Fruit fly (Drosophila melanogaster) whole organism, embryonic: ENCODE results near the gene CG5509.

Experiments
- ATbp ChIP-seq: fragments of 200-800 bp; sonication (Bioruptor generic); optimal IDR thresholded peaks from 2 replicates; lab custom pipeline; 2017; ENCODE audit warnings: missing biosample characterization, mild to moderate bottlenecking, missing genetic modification characterization, missing genetic modification reagents
- CG10543 ChIP-seq: fragments of 200-800 bp; sonication (Bioruptor generic); optimal IDR thresholded peaks from 3 replicates; lab custom pipeline; 2017; ENCODE audit warnings: missing biosample characterization, mild to moderate bottlenecking, missing genetic modification characterization, moderate library complexity
- CG11560 ChIP-seq: fragments of 200-800 bp; sonication (Bioruptor generic); IDR thresholded peaks from 3 replicates; pipeline ENCODE4 v1.3.6; 2022; ENCODE audit warnings: missing biosample characterization, missing genetic modification characterization
- CG12155 ChIP-seq: fragments of 200-800 bp; sonication (Bioruptor generic); optimal IDR thresholded peaks from 3 replicates; lab custom pipeline; 2016; ENCODE audit warnings: missing biosample characterization, missing genetic modification characterization
- CG12299 ChIP-seq: fragments of 200-800 bp; sonication (Bioruptor generic); optimal IDR thresholded peaks from 2 replicates; lab custom pipeline; 2018; ENCODE audit warnings: missing biosample characterization, mild to moderate bottlenecking, missing genetic modification characterization
- CG14441 ChIP-seq: fragments of 200-800 bp; sonication (Bioruptor generic); IDR thresholded peaks from 2 replicates; pipeline ENCODE4 v1.3.6; 2022; ENCODE audit warnings: missing biosample characterization, missing genetic modification characterization
- CG15601 ChIP-seq: fragments of 200-800 bp; sonication (Bioruptor generic); optimal IDR thresholded peaks from 3 replicates; lab custom pipeline; 2019; ENCODE audit warnings: missing biosample characterization, mild to moderate bottlenecking, missing genetic modification characterization, moderate library complexity
- CG16815 ChIP-seq: fragments of 200-800 bp; sonication (Bioruptor generic); optimal IDR thresholded peaks from 3 replicates; lab custom pipeline; 2017; ENCODE audit warnings: missing biosample characterization, mild to moderate bottlenecking, missing genetic modification characterization
- CG1832 ChIP-seq: fragments of 200-800 bp; sonication (Bioruptor generic); optimal IDR thresholded peaks from 2 replicates; lab custom pipeline; 2017; ENCODE audit warnings: missing biosample characterization, mild to moderate bottlenecking, missing genetic modification characterization, inconsistent platforms
- CG18476 ChIP-seq: fragments of 200-800 bp; sonication (Bioruptor generic); optimal IDR thresholded peaks from 2 replicates; lab custom pipeline; 2016; ENCODE audit warnings: missing biosample characterization, mild to moderate bottlenecking, missing genetic modification characterization
- CG2116 ChIP-seq: fragments of 200-800 bp; sonication (Bioruptor generic); optimal IDR thresholded peaks from 3 replicates; lab custom pipeline; 2018; ENCODE audit warnings: missing biosample characterization, mild to moderate bottlenecking, missing genetic modification characterization
- CG31365 ChIP-seq: fragments of 200-800 bp; sonication (Bioruptor generic); optimal IDR thresholded peaks from 2 replicates; lab custom pipeline; 2018; ENCODE audit warnings: missing biosample characterization, mild to moderate bottlenecking, missing genetic modification characterization
- CG3407 ChIP-seq: fragments of 200-800 bp; sonication (Bioruptor generic); optimal IDR thresholded peaks from 2 replicates; lab custom pipeline; 2018; ENCODE audit warnings: missing biosample characterization, mild to moderate bottlenecking, missing genetic modification characterization
- CG4328 ChIP-seq: fragments of 200-800 bp; sonication (Bioruptor generic); optimal IDR thresholded peaks from 3 replicates; lab custom pipeline; 2017; ENCODE audit warnings: missing biosample characterization, missing genetic modification reagents, missing genetic modification characterization
- CG5245 ChIP-seq: fragments of 200-800 bp; sonication (Bioruptor generic); optimal IDR thresholded peaks from 3 replicates; lab custom pipeline; 2016; ENCODE audit warnings: missing biosample characterization, missing genetic modification characterization
- CG7556 ChIP-seq: fragments of 200-800 bp; sonication (Bioruptor generic); optimal IDR thresholded peaks from 2 replicates; lab custom pipeline; 2017; ENCODE audit warnings: missing biosample characterization, mild to moderate bottlenecking, missing genetic modification characterization
- CG8478 ChIP-seq: fragments of >200 bp; optimal IDR thresholded peaks from 2 replicates; lab custom pipeline; 2018
- Dfd ChIP-seq, 2 experiments: fragments of >200 bp; optimal IDR thresholded peaks; 2 replicates each; lab custom pipeline; 2017; ENCODE audit warnings: missing biosample characterization in 2 of 2, missing genetic modification characterization in 2 of 2
- Gug ChIP-seq: fragments of 200-800 bp; sonication (Bioruptor generic); IDR thresholded peaks from 4 replicates; pipeline ENCODE4 v1.3.6; 2022; ENCODE audit warnings: missing biosample characterization, missing genetic modification characterization
- HLH4C ChIP-seq: fragments of 200-800 bp; sonication (Bioruptor generic); IDR thresholded peaks from 3 replicates; pipeline ENCODE4 v1.3.6; 2022; ENCODE audit warnings: missing biosample characterization, missing genetic modification characterization; ENCODE audit not compliant: partially characterized antibody
- Hr3 ChIP-seq: fragments of 200-800 bp; sonication (Bioruptor generic); optimal IDR thresholded peaks from 3 replicates; lab custom pipeline; 2016; ENCODE audit warnings: missing biosample characterization, missing genetic modification characterization
- Hsf ChIP-seq: fragments of 200-800 bp; sonication (Bioruptor generic); optimal IDR thresholded peaks from 3 replicates; lab custom pipeline; 2016; ENCODE audit warnings: missing biosample characterization, missing genetic modification characterization
- Lpt ChIP-seq: fragments of >200 bp; optimal IDR thresholded peaks from 2 replicates; lab custom pipeline; 2018; ENCODE audit warnings: missing biosample characterization, missing genetic modification characterization
- NK7.1 ChIP-seq: fragments of 200-800 bp; sonication (Bioruptor generic); optimal IDR thresholded peaks from 3 replicates; lab custom pipeline; 2016; ENCODE audit warnings: missing biosample characterization, missing genetic modification characterization
- Neu2 ChIP-seq: fragments of 200-800 bp; sonication (Bioruptor generic); optimal IDR thresholded peaks from 3 replicates; lab custom pipeline; 2016; ENCODE audit warnings: missing biosample characterization, missing genetic modification characterization, borderline replicate concordance
- Oli ChIP-seq: fragments of 200-800 bp; sonication (Bioruptor generic); optimal IDR thresholded peaks from 2 replicates; lab custom pipeline; 2018; ENCODE audit warnings: missing biosample characterization, mild to moderate bottlenecking, missing genetic modification characterization, moderate library complexity
- Opbp ChIP-seq: fragments of 200-800 bp; sonication (Bioruptor generic); IDR thresholded peaks from 3 replicates; pipeline ENCODE4 v1.3.6; 2022; ENCODE audit warnings: missing biosample characterization, missing genetic modification characterization; ENCODE audit not compliant: partially characterized antibody
- Sox102F ChIP-seq: fragments of 200-800 bp; sonication (Bioruptor generic); optimal IDR thresholded peaks from 2 replicates; lab custom pipeline; 2018; ENCODE audit warnings: missing biosample characterization, mild to moderate bottlenecking, missing genetic modification characterization, moderate library complexity
- aop ChIP-seq: fragments of 200-800 bp; sonication (Bioruptor generic); IDR thresholded peaks from 2 replicates; pipeline ENCODE4 v1.3.6; 2022; ENCODE audit warnings: missing biosample characterization, missing genetic modification characterization
- az2 ChIP-seq: fragments of 200-800 bp; sonication (Bioruptor generic); optimal IDR thresholded peaks from 3 replicates; lab custom pipeline; 2016; ENCODE audit warnings: missing biosample characterization, missing genetic modification characterization
- btn ChIP-seq: fragments of 200-800 bp; sonication (Bioruptor generic); optimal IDR thresholded peaks from 2 replicates; lab custom pipeline; 2016; ENCODE audit warnings: missing biosample characterization, missing genetic modification characterization
- ci ChIP-seq: fragments of 200-800 bp; sonication (Bioruptor generic); IDR thresholded peaks from 3 replicates; pipeline ENCODE4 v1.3.6; 2022; ENCODE audit warnings: missing biosample characterization, missing genetic modification characterization
- crp ChIP-seq, 2 experiments: fragments of 200-800 bp; sonication (Bioruptor generic); optimal IDR thresholded peaks; 2 replicates in 1 of 2; 3 replicates in 1 of 2; lab custom pipeline; 2017; ENCODE audit warnings: missing biosample characterization in 2 of 2, missing genetic modification characterization in 2 of 2, mild to moderate bottlenecking in 1 of 2, moderate library complexity in 1 of 2
- dmrt99B ChIP-seq: fragments of 200-800 bp; sonication (Bioruptor generic); optimal IDR thresholded peaks from 2 replicates; lab custom pipeline; 2018; ENCODE audit warnings: missing biosample characterization, mild to moderate bottlenecking, missing genetic modification characterization, moderate library complexity
- gcm2 ChIP-seq: fragments of 200-800 bp; sonication (Bioruptor generic); optimal IDR thresholded peaks from 2 replicates; lab custom pipeline; 2016; ENCODE audit warnings: missing biosample characterization, missing genetic modification characterization
- hkb ChIP-seq, 2 experiments: fragments of 200-800 bp in 1 of 2; fragments of >200 bp in 1 of 2; sonication (Bioruptor generic) in 1 of 2; IDR thresholded peaks in 1 of 2; optimal IDR thresholded peaks in 1 of 2; 2 replicates each; pipeline versions ENCODE4 v1.3.6 to Lab custom; 2017 to 2022; ENCODE audit warnings: missing biosample characterization in 1 of 2, missing genetic modification characterization in 1 of 2
- ken ChIP-seq: fragments of 200-800 bp; sonication (Bioruptor generic); IDR thresholded peaks from 3 replicates; pipeline ENCODE4 v1.3.6; 2022; ENCODE audit warnings: missing biosample characterization, missing genetic modification characterization
- mirr ChIP-seq: fragments of 200-800 bp; sonication (Bioruptor generic); optimal IDR thresholded peaks from 3 replicates; lab custom pipeline; 2018; ENCODE audit warnings: missing biosample characterization, mild to moderate bottlenecking, missing genetic modification characterization
- mld ChIP-seq: fragments of 200-800 bp; sonication (Bioruptor generic); IDR thresholded peaks from 3 replicates; pipeline ENCODE4 v1.3.6; 2022; ENCODE audit warnings: missing biosample characterization, missing genetic modification characterization; ENCODE audit not compliant: partially characterized antibody
- nmo ChIP-seq: fragments of 200-800 bp; sonication (Bioruptor generic); optimal IDR thresholded peaks from 2 replicates; lab custom pipeline; 2018; ENCODE audit warnings: missing biosample characterization, mild to moderate bottlenecking, missing genetic modification characterization, moderate library complexity
- nom ChIP-seq: fragments of 200-800 bp; sonication (Bioruptor generic); optimal IDR thresholded peaks from 2 replicates; lab custom pipeline; 2017; ENCODE audit warnings: missing biosample characterization, missing genetic modification characterization, mild to moderate bottlenecking, moderate library complexity, missing genetic modification reagents
- org-1 ChIP-seq: fragments of 200-800 bp; sonication (Bioruptor generic); optimal IDR thresholded peaks from 2 replicates; lab custom pipeline; 2017; ENCODE audit warnings: missing biosample characterization, missing genetic modification characterization
- otp ChIP-seq: fragments of 200-800 bp; sonication (Bioruptor generic); IDR thresholded peaks from 3 replicates; pipeline ENCODE4, ENCODE4 v1.3.6; 2022; ENCODE audit warnings: missing biosample characterization, missing genetic modification characterization
- prd ChIP-seq, 3 experiments: fragments of >200 bp in 2 of 3; fragments of 200-800 bp in 1 of 3; sonication (Bioruptor generic) in 1 of 3; optimal IDR thresholded peaks in 2 of 3; IDR thresholded peaks in 1 of 3; 2 replicates in 2 of 3; 3 replicates in 1 of 3; pipeline versions ENCODE4 v1.3.6 to Lab custom; 2017 to 2022; ENCODE audit warnings: missing biosample characterization in 1 of 3, missing genetic modification characterization in 1 of 3
- schlank ChIP-seq: fragments of 200-800 bp; sonication (Bioruptor generic); optimal IDR thresholded peaks from 2 replicates; lab custom pipeline; 2018; ENCODE audit warnings: missing biosample characterization, mild to moderate bottlenecking, missing genetic modification characterization
- sens-2 ChIP-seq: fragments of 200-800 bp; sonication (Bioruptor generic); IDR thresholded peaks from 2 replicates; pipeline ENCODE4 v1.3.6; 2022; ENCODE audit warnings: missing biosample characterization, missing genetic modification characterization
- seq ChIP-seq: fragments of 200-800 bp; sonication (Bioruptor generic); IDR thresholded peaks from 2 replicates; pipeline ENCODE4 v1.3.6; 2022; ENCODE audit warnings: missing biosample characterization, missing genetic modification characterization
- slou ChIP-seq: fragments of 200-800 bp; sonication (Bioruptor generic); optimal IDR thresholded peaks from 3 replicates; lab custom pipeline; 2016; ENCODE audit warnings: missing biosample characterization, missing genetic modification characterization
- wor ChIP-seq: fragments of 200-800 bp; sonication (Bioruptor generic); IDR thresholded peaks from 2 replicates; pipeline ENCODE4 v1.3.6; 2022; ENCODE audit warnings: missing biosample characterization, missing genetic modification characterization

CG5509 gene

dm6 chr3R:12448889-12449314, 3.4 kb upstream of the CG5509 start, which contains the start of gene CG18549 (continued):
- TF ChIP-seq CG3407 (GFP tag; lab: Kevin White, UChicago), result peak; percentile 99
- peak; percentile 100 for TF ChIP-seq CG7556 (GFP tag; lab: Kevin White, UChicago)
- TF ChIP-seq ci (GFP tag; lab: Robert Waterston, UW), result peak; percentile 100
- peak; percentile 100 for TF ChIP-seq az2 (GFP tag; lab: Kevin White, UChicago)
- TF ChIP-seq CG2116 (GFP tag; lab: Kevin White, UChicago), result peak; percentile 94
- TF ChIP-seq Oli (tag; lab: Kevin White, UChicago), result peak; percentile 100
- peak; percentile 99 for TF ChIP-seq CG4328 (GFP tag; lab: Kevin White, UChicago)
- TF ChIP-seq CG18476, result peak; percentile 99
- TF ChIP-seq Hr3 (GFP tag; lab: Kevin White, UChicago), result peak; percentile 100
- TF ChIP-seq nom, result peak; percentile 100
- TF ChIP-seq CG1832, result no peak
- TF ChIP-seq otp (GFP tag; lab: Robert Waterston, UW), result peak; percentile 100
- TF ChIP-seq Opbp (GFP tag; lab: Robert Waterston, UW), result peak; percentile 82
- peak; percentile 44 to 81 for TF ChIP-seq crp (GFP tag; optimal IDR thresholded peaks at IDR 0.05; lab: Kevin White, UChicago)
- TF ChIP-seq wor (GFP tag; lab: Robert Waterston, UW), result peak; percentile 100
- no peak for TF ChIP-seq Dfd (GFP tag; optimal IDR thresholded peaks at IDR 0.05; lab: Kevin White, UChicago)
- TF ChIP-seq Gug, result peak; percentile 99
- peak; percentile 95 for TF ChIP-seq CG31365 (tag; lab: Kevin White, UChicago)
- no peak for TF ChIP-seq CG8478
- TF ChIP-seq btn (GFP tag; lab: Kevin White, UChicago), result peak; percentile 99
- peak; percentile 99 for TF ChIP-seq mirr (GFP tag; lab: Kevin White, UChicago)
- TF ChIP-seq CG16815 (GFP tag; lab: Kevin White, UChicago), result peak; percentile 99
- TF ChIP-seq HLH4C, result peak; percentile 73
- TF ChIP-seq hkb (optimal IDR thresholded peaks at IDR 0.05; lab: Kevin White, UChicago), result no peak
- TF ChIP-seq hkb (GFP tag; IDR thresholded peaks at IDR 0.05; lab: Robert Waterston, UW), result peak; percentile 100
- peak; percentile 100 for TF ChIP-seq nmo
- peak; percentile 100 for TF ChIP-seq seq (GFP tag; lab: Robert Waterston, UW)
- TF ChIP-seq CG14441, result peak; percentile 100
- TF ChIP-seq CG12299, result peak; percentile 100
- TF ChIP-seq Sox102F (GFP tag; lab: Kevin White, UChicago), result peak; percentile 100
- TF ChIP-seq mld (GFP tag; lab: Robert Waterston, UW), result no peak; the same call in 2 of the 3 replicates
- peak; percentile 99 for TF ChIP-seq CG15601 (tag; lab: Kevin White, UChicago)
- TF ChIP-seq org-1 (GFP tag; lab: Kevin White, UChicago), result peak; percentile 99
- TF ChIP-seq prd (optimal IDR thresholded peaks at IDR 0.05; lab: Kevin White, UChicago), result no peak
- TF ChIP-seq prd (GFP tag; IDR thresholded peaks at IDR 0.05; lab: Robert Waterston, UW), result peak; percentile 100
- TF ChIP-seq Lpt (GFP tag; lab: Kevin White, UChicago), result no peak
- TF ChIP-seq CG5245 (GFP tag; lab: Kevin White, UChicago), result peak; percentile 100
- peak; percentile 98 for TF ChIP-seq CG10543
- TF ChIP-seq aop (GFP tag; lab: Robert Waterston, UW), result peak; percentile 98
- TF ChIP-seq Hsf (GFP tag; lab: Kevin White, UChicago), result peak; percentile 100
- peak; percentile 99 for TF ChIP-seq slou (GFP tag; lab: Kevin White, UChicago)
- peak; percentile 99 for TF ChIP-seq gcm2 (GFP tag; lab: Kevin White, UChicago)
- peak; percentile 100 for TF ChIP-seq ken (GFP tag; lab: Robert Waterston, UW)
- TF ChIP-seq schlank (tag; lab: Kevin White, UChicago), result peak; percentile 99
- peak; percentile 97 for TF ChIP-seq CG11560 (tag; lab: Robert Waterston, UW)
- TF ChIP-seq CG12155 (GFP tag; lab: Kevin White, UChicago), result peak; percentile 99
- TF ChIP-seq ATbp (GFP tag; lab: Kevin White, UChicago), result peak; percentile 100
- TF ChIP-seq dmrt99B (tag; lab: Kevin White, UChicago), result peak; percentile 100
- TF ChIP-seq sens-2 (GFP tag; lab: Robert Waterston, UW), result peak; percentile 100
- TF ChIP-seq NK7.1 (GFP tag; lab: Kevin White, UChicago), result peak; percentile 99
- peak; percentile 91 for TF ChIP-seq Neu2 (GFP tag; lab: Kevin White, UChicago)
